Worm (Caenorhabditis elegans) whole organism, young adult: Measurements from ENCODE around the gene unc-32.

ENCODE experiments used
- B0261.1 ChIP-seq: sonication (generic microtip); optimal IDR thresholded peaks from 2 replicates; lab custom pipeline; 2016; ENCODE audit warnings: mild to moderate bottlenecking, missing genetic modification characterization, moderate library complexity, missing compliant biosample characterization
- C06A6.2 ChIP-seq: fragments of 200-800 bp; sonication (Bioruptor generic); conservative IDR thresholded peaks from 2 replicates; pipeline ENCODE4 v1.3.6; 2022; ENCODE audit warnings: missing genetic modification characterization, missing compliant biosample characterization
- D2030.7 ChIP-seq: fragments of 200-800 bp; sonication (Bioruptor generic); IDR thresholded peaks from 2 replicates; pipeline ENCODE4 v1.3.6; 2022; ENCODE audit warnings: missing genetic modification reagents, missing genetic modification characterization, missing compliant biosample characterization
- F10E7.11 ChIP-seq: sonication (generic microtip); optimal IDR thresholded peaks from 2 replicates; lab custom pipeline; 2017; ENCODE audit warnings: mild to moderate bottlenecking, missing genetic modification characterization, moderate library complexity, missing compliant biosample characterization
- F22D6.2 ChIP-seq: sonication (generic microtip); optimal IDR thresholded peaks from 2 replicates; lab custom pipeline; 2016; ENCODE audit warnings: mild to moderate bottlenecking, missing genetic modification characterization, missing compliant biosample characterization
- F37B4.10 ChIP-seq: fragments of 200-800 bp; sonication (Bioruptor generic); IDR thresholded peaks from 2 replicates; pipeline ENCODE4 v1.3.6; 2022; ENCODE audit warnings: missing genetic modification characterization, missing compliant biosample characterization
- F49E8.2 ChIP-seq: sonication (generic microtip); optimal IDR thresholded peaks from 3 replicates; lab custom pipeline; 2017; ENCODE audit warnings: missing genetic modification characterization, mild to moderate bottlenecking, missing compliant biosample characterization, antibody characterized with exemption, moderate library complexity; ENCODE audit not compliant: insufficient read depth
- F52B5.7 ChIP-seq: sonication (generic microtip); optimal IDR thresholded peaks from 2 replicates; lab custom pipeline; 2016; ENCODE audit warnings: mild to moderate bottlenecking, missing genetic modification characterization, missing compliant biosample characterization
- F57A8.1 ChIP-seq: fragments of 200-800 bp; sonication (Bioruptor generic); optimal IDR thresholded peaks from 2 replicates; lab custom pipeline; 2018; ENCODE audit warnings: mild to moderate bottlenecking, missing genetic modification characterization, moderate library complexity, missing compliant biosample characterization
- K12H6.12 ChIP-seq: fragments of 200-800 bp; sonication (Bioruptor generic); optimal IDR thresholded peaks from 2 replicates; lab custom pipeline; 2018; ENCODE audit warnings: mild to moderate bottlenecking, missing genetic modification characterization, missing compliant biosample characterization
- Y56A3A.18 ChIP-seq: fragments of 200-800 bp; sonication (Bioruptor generic); IDR thresholded peaks from 2 replicates; pipeline ENCODE4 v1.3.6; 2022; ENCODE audit warnings: missing genetic modification reagents, missing genetic modification characterization, missing compliant biosample characterization
- Y95B8A.8 ChIP-seq: fragments of 200-800 bp; sonication (Bioruptor generic); IDR thresholded peaks from 2 replicates; pipeline ENCODE4 v1.3.6; 2022; ENCODE audit warnings: missing genetic modification reagents, missing genetic modification characterization, missing compliant biosample characterization
- ama-1 ChIP-seq, 3 experiments: fragments of 150-350 bp in 1 of 3; sonication (generic microtip) in 2 of 3; optimal IDR thresholded peaks; 2 replicates each; lab custom pipeline; 2014 to 2018; ENCODE audit warnings: missing biosample characterization in 2 of 3, missing genetic modification characterization in 2 of 3, missing genetic modification reagents in 2 of 3
- atf-7 ChIP-seq: sonication (generic microtip); optimal IDR thresholded peaks from 2 replicates; lab custom pipeline; 2017; ENCODE audit warnings: mild to moderate bottlenecking, missing genetic modification characterization, missing compliant biosample characterization
- bed-2 ChIP-seq: fragments of 200-800 bp; sonication (Bioruptor generic); IDR thresholded peaks from 2 replicates; pipeline ENCODE4 v1.3.6; 2022; ENCODE audit warnings: missing genetic modification reagents, missing genetic modification characterization, missing compliant biosample characterization
- ceh-100 ChIP-seq: fragments of 200-800 bp; sonication (Bioruptor generic); IDR thresholded peaks from 2 replicates; pipeline ENCODE4 v1.3.6; 2022; ENCODE audit warnings: missing genetic modification reagents, missing genetic modification characterization, missing compliant biosample characterization
- ceh-27 ChIP-seq: fragments of 200-800 bp; sonication (Bioruptor generic); optimal IDR thresholded peaks from 2 replicates; lab custom pipeline; 2018; ENCODE audit warnings: mild to moderate bottlenecking, missing genetic modification characterization, moderate library complexity, missing compliant biosample characterization
- ceh-79 ChIP-seq: sonication (generic microtip); optimal IDR thresholded peaks from 2 replicates; lab custom pipeline; 2017; ENCODE audit warnings: mild to moderate bottlenecking, missing genetic modification characterization, missing compliant biosample characterization
- die-1 ChIP-seq: sonication (generic microtip); optimal IDR thresholded peaks from 2 replicates; lab custom pipeline; 2016; ENCODE audit warnings: missing genotype, mild to moderate bottlenecking, missing genetic modification characterization, missing compliant biosample characterization
- dox-1 ChIP-seq: fragments of 200-800 bp; sonication (Bioruptor generic); IDR thresholded peaks from 2 replicates; pipeline ENCODE4 v1.3.6; 2022; ENCODE audit warnings: missing genetic modification reagents, missing genetic modification characterization, missing compliant biosample characterization
- dpff-1 ChIP-seq: sonication (generic microtip); optimal IDR thresholded peaks from 2 replicates; lab custom pipeline; 2017; ENCODE audit warnings: mild to moderate bottlenecking, missing genetic modification characterization, missing compliant biosample characterization
- efl-1 ChIP-seq: fragments of 150-350 bp; optimal IDR thresholded peaks from 2 replicates; lab custom pipeline; 2014; ENCODE audit warnings: missing biosample characterization, missing genetic modification reagents, missing genetic modification characterization
- ets-4 ChIP-seq: fragments of 200-800 bp; sonication (Bioruptor generic); optimal IDR thresholded peaks from 2 replicates; lab custom pipeline; 2018; ENCODE audit warnings: mild to moderate bottlenecking, missing genetic modification characterization, missing compliant biosample characterization
- let-607 ChIP-seq, 2 experiments: fragments of 200-800 bp in 1 of 2; sonication (Bioruptor generic) in 1 of 2; sonication (generic microtip) in 1 of 2; optimal IDR thresholded peaks; 2 replicates each; lab custom pipeline; 2016 to 2018; ENCODE audit warnings: mild to moderate bottlenecking in 2 of 2, missing compliant biosample characterization in 2 of 2, missing genetic modification characterization in 2 of 2, moderate library complexity in 2 of 2, missing genotype in 1 of 2
- lin-40 ChIP-seq: sonication (generic microtip); optimal IDR thresholded peaks from 2 replicates; lab custom pipeline; 2016; ENCODE audit warnings: missing genetic modification characterization, mild to moderate bottlenecking, missing compliant biosample characterization, missing genotype, missing genetic modification reagents
- lin-54 ChIP-seq: fragments of 200-800 bp; sonication (Bioruptor generic); optimal IDR thresholded peaks from 2 replicates; lab custom pipeline; 2018; ENCODE audit warnings: mild to moderate bottlenecking, missing genetic modification characterization, missing compliant biosample characterization
- madf-10 ChIP-seq: sonication (generic microtip); optimal IDR thresholded peaks from 2 replicates; lab custom pipeline; 2016; ENCODE audit warnings: mild to moderate bottlenecking, missing genetic modification characterization, missing compliant biosample characterization
- mcd-1 ChIP-seq: fragments of 200-800 bp; sonication (Bioruptor generic); IDR thresholded peaks from 2 replicates; pipeline ENCODE4 v1.3.6; 2022; ENCODE audit warnings: missing genetic modification reagents, missing genetic modification characterization, missing compliant biosample characterization
- mel-28 ChIP-seq: sonication (generic microtip); optimal IDR thresholded peaks from 2 replicates; lab custom pipeline; 2016; ENCODE audit warnings: borderline replicate concordance, mild to moderate bottlenecking, missing genetic modification characterization, missing compliant biosample characterization
- mxl-1 ChIP-seq: sonication (generic microtip); optimal IDR thresholded peaks from 2 replicates; lab custom pipeline; 2016; ENCODE audit warnings: missing genetic modification characterization, missing compliant biosample characterization
- nhr-90 ChIP-seq: sonication (generic microtip); optimal IDR thresholded peaks from 2 replicates; lab custom pipeline; 2016; ENCODE audit warnings: missing genotype, mild to moderate bottlenecking, missing genetic modification characterization, missing compliant biosample characterization
- repo-1 ChIP-seq: sonication (generic microtip); optimal IDR thresholded peaks from 2 replicates; lab custom pipeline; 2017; ENCODE audit warnings: mild to moderate bottlenecking, missing genetic modification characterization, missing compliant biosample characterization
- snpc-4 ChIP-seq, 5 experiments: fragments of 150-350 bp in 1 of 5; sonication (generic microtip) in 4 of 5; optimal IDR thresholded peaks; 2 replicates each; lab custom pipeline; 2014 to 2018; ENCODE audit warnings: missing genetic modification characterization in 5 of 5, missing biosample characterization in 3 of 5, antibody characterized with exemption in 2 of 5, mild to moderate bottlenecking in 2 of 5, missing compliant biosample characterization in 2 of 5, missing genotype in 2 of 5, moderate library complexity in 2 of 5, missing genetic modification reagents in 1 of 5
- somi-1 ChIP-seq: fragments of 200-800 bp; sonication (Bioruptor generic); optimal IDR thresholded peaks from 2 replicates; lab custom pipeline; 2018; ENCODE audit warnings: mild to moderate bottlenecking, missing genetic modification characterization, missing compliant biosample characterization
- sptf-2 ChIP-seq: fragments of 200-800 bp; sonication (Bioruptor generic); optimal IDR thresholded peaks from 2 replicates; lab custom pipeline; 2018; ENCODE audit warnings: mild to moderate bottlenecking, missing genetic modification characterization, missing compliant biosample characterization
- unc-130 ChIP-seq: sonication (generic microtip); optimal IDR thresholded peaks from 2 replicates; lab custom pipeline; 2016; ENCODE audit warnings: missing genetic modification reagents, missing genetic modification characterization, missing compliant biosample characterization
- xnd-1 ChIP-seq: sonication (generic microtip); optimal IDR thresholded peaks from 2 replicates; lab custom pipeline; 2016; ENCODE audit warnings: missing genotype, missing genetic modification reagents, missing genetic modification characterization, missing compliant biosample characterization
- zfh-2 ChIP-seq: fragments of 200-800 bp; sonication (Bioruptor generic); conservative IDR thresholded peaks from 2 replicates; pipeline ENCODE4 v1.3.6; 2022; ENCODE audit warnings: missing genetic modification reagents, missing genetic modification characterization, missing compliant biosample characterization
- ztf-18 ChIP-seq: sonication (generic microtip); optimal IDR thresholded peaks from 2 replicates; lab custom pipeline; 2016; ENCODE audit warnings: missing genotype, mild to moderate bottlenecking, missing genetic modification characterization, missing compliant biosample characterization
- ztf-22 ChIP-seq: fragments of 200-800 bp; sonication (Bioruptor generic); optimal IDR thresholded peaks from 2 replicates; lab custom pipeline; 2018; ENCODE audit warnings: mild to moderate bottlenecking, missing genetic modification characterization, moderate library complexity, missing compliant biosample characterization
- ztf-26 ChIP-seq: sonication (generic microtip); optimal IDR thresholded peaks from 2 replicates; lab custom pipeline; 2017; ENCODE audit warnings: missing genetic modification characterization, missing compliant biosample characterization

The unc-32 gene

DNA sequence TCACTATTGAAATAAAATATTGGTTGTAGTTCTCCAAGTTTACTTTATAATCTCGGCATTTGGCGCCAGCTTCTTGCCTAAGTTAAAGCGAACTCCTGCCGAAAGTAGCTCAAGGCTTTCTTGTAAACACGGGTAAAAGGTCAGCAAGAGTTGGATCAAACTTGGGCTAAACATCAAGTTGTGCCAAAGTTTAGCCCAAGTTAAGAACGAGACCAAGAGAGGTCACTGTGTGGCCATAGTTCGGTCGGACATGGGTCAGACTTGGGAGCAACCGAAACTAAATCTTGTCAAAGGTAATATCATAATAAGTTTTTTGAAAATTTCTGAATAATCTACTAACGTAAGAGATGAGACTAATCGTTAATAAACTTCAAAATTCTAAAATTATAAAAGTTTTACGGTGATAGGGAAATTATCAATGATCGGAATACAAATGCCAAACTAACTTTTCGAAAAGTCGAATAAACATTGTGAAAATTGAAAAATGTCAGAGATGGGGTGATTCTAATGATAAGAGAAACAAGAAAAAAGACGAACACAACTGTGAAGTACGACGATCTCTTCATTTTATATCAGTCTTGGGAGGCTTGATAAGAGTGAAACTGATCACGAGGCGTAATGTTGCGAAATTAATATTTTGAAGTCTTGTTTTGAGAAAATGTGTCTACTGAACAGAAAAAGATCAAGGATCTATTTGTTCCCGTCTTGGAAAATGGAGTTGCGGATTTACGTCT lies 37.3 kb upstream of the unc-32 start (continued):
- peak; percentile 56; the same call in 1 of the 2 replicates for TF ChIP-seq Y56A3A.18 (GFP tag; lab: Robert Waterston, UW)

DNA sequence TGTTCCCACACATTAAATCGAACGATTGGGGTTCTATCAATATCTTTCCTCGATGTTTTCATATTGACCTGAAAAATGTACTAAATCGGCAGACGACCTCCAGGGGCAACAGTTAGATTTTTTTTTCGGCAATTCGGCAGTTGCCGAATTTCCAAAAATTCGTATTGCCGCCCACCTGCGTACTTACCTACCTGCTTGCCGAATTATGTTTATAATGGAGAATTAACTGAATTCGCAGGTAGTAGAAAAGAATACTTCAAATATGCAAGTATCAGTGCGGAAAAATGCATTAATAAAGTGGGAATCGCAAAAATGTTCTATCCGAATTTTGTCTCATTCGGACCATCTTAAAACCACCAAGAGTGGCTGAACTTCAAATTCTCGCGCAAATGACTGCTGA lies 35.8 kb upstream of the unc-32 start:
- TF ChIP-seq ceh-100 = no peak
- no peak for TF ChIP-seq F52B5.7 (tag; lab: Kevin White, UChicago)
- no peak for TF ChIP-seq repo-1 (tag; lab: Kevin White, UChicago)
- no peak for TF ChIP-seq xnd-1 (tag; lab: Kevin White, UChicago)
- TF ChIP-seq mcd-1 = no peak
- TF ChIP-seq unc-130 = no peak
- TF ChIP-seq madf-10 (tag; lab: Kevin White, UChicago) = no peak
- TF ChIP-seq somi-1 = no peak
- TF ChIP-seq ztf-22 (GFP tag; lab: Kevin White, UChicago) = no peak
- no peak for TF ChIP-seq Y95B8A.8 (GFP tag; lab: Robert Waterston, UW)
- TF ChIP-seq F10E7.11 = no peak
- TF ChIP-seq dpff-1 (tag; lab: Kevin White, UChicago) = no peak
- no peak for TF ChIP-seq ztf-26 (tag; lab: Kevin White, UChicago)
- no peak for TF ChIP-seq snpc-4 (GFP tag; optimal IDR thresholded peaks at IDR 0.05; lab: Kevin White, UChicago)
- TF ChIP-seq snpc-4 (tag; optimal IDR thresholded peaks at IDR 0.05; lab: Kevin White, UChicago) = no peak
- no peak for TF ChIP-seq D2030.7 (GFP tag; lab: Robert Waterston, UW)
- no peak for TF ChIP-seq sptf-2 (GFP tag; lab: Kevin White, UChicago)
- TF ChIP-seq F22D6.2 (tag; lab: Kevin White, UChicago) = no peak

DNA sequence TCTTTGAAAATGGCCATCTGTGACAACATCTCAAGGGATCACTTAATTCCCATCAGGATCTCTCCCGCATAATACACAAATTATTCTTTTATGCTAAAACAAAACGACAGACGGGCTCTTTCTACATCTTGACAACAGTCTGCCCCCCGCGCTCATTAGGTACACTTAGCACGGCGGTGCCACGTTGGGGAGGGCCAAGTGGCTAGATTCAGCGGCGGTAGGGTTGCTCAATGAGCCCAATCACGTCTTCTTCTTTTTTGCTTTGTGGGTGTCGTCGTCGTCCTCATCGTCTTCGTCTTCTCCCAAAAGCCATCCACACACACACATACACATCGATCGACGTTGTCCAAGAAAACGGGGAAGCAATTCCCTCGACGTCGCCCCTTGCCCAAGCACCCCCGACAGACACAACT lies 32.4 kb upstream of the unc-32 start:
- TF ChIP-seq ceh-27 (GFP tag; lab: Kevin White, UChicago) = no peak
- TF ChIP-seq nhr-90 = no peak
- no peak for TF ChIP-seq ets-4 (GFP tag; lab: Kevin White, UChicago)
- TF ChIP-seq repo-1 (tag; lab: Kevin White, UChicago) = no peak
- no peak for TF ChIP-seq B0261.1 (tag; lab: Kevin White, UChicago)
- TF ChIP-seq K12H6.12 (tag; lab: Kevin White, UChicago) = peak; percentile 1
- no peak for TF ChIP-seq F10E7.11
- TF ChIP-seq F22D6.2 (tag; lab: Kevin White, UChicago) = no peak
- no peak for TF ChIP-seq C06A6.2 (GFP tag; lab: Robert Waterston, UW)
- peak; percentile 18; the same call in 1 of the 2 replicates for TF ChIP-seq dox-1 (GFP tag; lab: Robert Waterston, UW)
- TF ChIP-seq Y56A3A.18 (GFP tag; lab: Robert Waterston, UW) = no peak
- no peak for TF ChIP-seq ama-1 (optimal IDR thresholded peaks at IDR 0.05; lab: Kevin White, UChicago)
- TF ChIP-seq ama-1 (GFP tag; optimal IDR thresholded peaks at IDR 0.05; lab: Kevin White, UChicago) = no peak
- TF ChIP-seq ceh-79 (tag; lab: Kevin White, UChicago) = no peak
- TF ChIP-seq F52B5.7 (tag; lab: Kevin White, UChicago) = peak; percentile 25
- peak; percentile 79 for TF ChIP-seq zfh-2 (GFP tag; lab: Robert Waterston, UW)
- no peak for TF ChIP-seq dpff-1 (tag; lab: Kevin White, UChicago)

DNA sequence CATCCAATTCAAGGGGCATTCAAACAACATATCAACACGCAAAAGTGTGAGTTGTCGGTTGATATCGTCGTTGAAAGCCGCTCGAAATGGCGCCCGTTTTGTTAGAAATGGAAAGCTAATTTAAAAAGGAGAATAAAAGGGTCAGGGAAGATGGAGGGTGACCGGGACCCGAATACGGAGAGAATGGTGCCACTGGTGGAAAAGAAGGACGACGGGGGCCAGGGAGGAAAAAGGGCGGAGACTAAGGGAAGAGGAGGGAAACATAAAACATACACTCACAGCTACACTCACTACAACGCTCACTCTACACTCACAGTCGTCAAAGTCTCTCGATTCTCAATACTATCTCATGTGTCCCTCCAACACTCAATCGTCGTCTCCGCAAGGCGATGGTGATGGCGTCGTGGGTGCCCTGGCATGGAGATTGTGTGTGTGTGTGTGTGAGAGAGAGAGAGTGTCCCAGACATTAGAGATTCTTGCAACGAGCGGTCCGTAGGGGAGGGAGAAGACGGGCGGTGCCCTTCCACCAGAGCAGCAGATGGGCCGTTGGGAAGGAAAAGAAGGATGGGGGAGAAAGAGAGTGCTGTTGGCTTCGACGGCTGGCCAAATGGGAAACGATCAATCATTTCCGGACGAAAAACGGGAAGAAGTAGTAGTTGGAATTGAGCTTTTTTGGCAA lies 31.3 kb upstream of the unc-32 start:
- no peak for TF ChIP-seq F57A8.1 (GFP tag; lab: Kevin White, UChicago)
- TF ChIP-seq bed-2 (GFP tag; lab: Robert Waterston, UW) = no peak
- TF ChIP-seq repo-1 (tag; lab: Kevin White, UChicago) = no peak
- TF ChIP-seq K12H6.12 (tag; lab: Kevin White, UChicago) = peak; percentile 83
- TF ChIP-seq efl-1 = no peak
- TF ChIP-seq ztf-18 (tag; lab: Kevin White, UChicago) = peak; percentile 45
- no peak for TF ChIP-seq mxl-1 (tag; lab: Kevin White, UChicago)
- TF ChIP-seq mcd-1 = peak; percentile 52
- no peak for TF ChIP-seq let-607 (tag; optimal IDR thresholded peaks at IDR 0.05; lab: Kevin White, UChicago)
- no peak for TF ChIP-seq F37B4.10 (GFP tag; lab: Robert Waterston, UW)
- peak; percentile 68 for TF ChIP-seq lin-40 (tag; lab: Kevin White, UChicago)
- TF ChIP-seq die-1 (tag; lab: Kevin White, UChicago) = peak; percentile 15
- TF ChIP-seq F49E8.2 = no peak
- TF ChIP-seq lin-54 = peak; percentile 34
- no peak for TF ChIP-seq atf-7 (tag; lab: Kevin White, UChicago)
- TF ChIP-seq mel-28 (tag; lab: Kevin White, UChicago) = no peak
